Worm (Caenorhabditis elegans): Measurements from ENCODE around the gene F58F12.3.

The F58F12.3 gene

DNA sequence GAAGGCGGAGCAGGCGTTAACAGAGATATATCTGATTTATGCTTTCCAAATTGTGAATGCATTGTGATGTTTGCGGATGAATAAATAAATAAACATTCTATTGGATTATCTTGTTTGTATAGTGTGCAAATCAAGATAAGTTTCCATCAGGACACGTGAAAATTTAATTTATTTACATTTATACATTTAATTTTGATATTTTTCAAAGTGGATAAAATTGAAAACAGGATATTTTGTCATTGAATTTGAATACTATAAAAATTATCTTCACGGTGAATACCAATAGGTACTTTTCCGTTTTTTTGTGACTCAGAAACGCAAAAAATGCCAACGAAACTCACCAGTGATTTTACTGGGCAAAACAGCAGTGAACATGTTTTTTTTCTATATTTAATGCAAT, at the start of gene F58F12.3:
TSS of gene F58F12.3 (minus strand) at position 101 of the 400 bp plus-strand sequence.
- TF ChIP-seq lin-26 (GFP tag; IDR thresholded peaks at IDR 0.05) (no peak), lsl-1 (GFP tag; optimal IDR thresholded peaks at IDR 0.05) (no peak), snpc-3.4 (tag; optimal IDR thresholded peaks at IDR 0.05) (no peak), hrde-1 (tag; optimal IDR thresholded peaks at IDR 0.05; ENCODE audit: borderline replicate concordance) (no peak), efl-1 (GFP tag; optimal IDR thresholded peaks at IDR 0.05) (no peak), sea-2 (GFP tag; IDR thresholded peaks at IDR 0.05) (no peak)

DNA sequence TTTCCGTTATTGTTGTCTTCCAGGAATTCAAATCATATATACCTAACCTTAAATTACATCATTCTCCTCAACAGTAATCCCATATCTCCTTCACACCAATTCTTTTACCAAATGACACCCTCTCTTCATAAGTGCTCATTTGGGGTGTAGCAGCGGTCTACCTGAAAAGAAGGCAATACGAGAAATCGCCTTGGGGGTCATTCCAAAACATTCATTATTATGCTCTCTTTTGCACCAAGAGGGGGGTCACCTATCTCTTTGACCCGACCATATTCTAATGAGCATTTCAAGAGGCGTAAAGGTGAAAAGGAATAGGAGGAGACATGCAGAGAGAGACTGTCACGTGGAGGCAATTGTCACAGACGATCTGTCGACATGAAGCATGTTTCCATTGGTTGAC, 45.8 kb upstream of the F58F12.3 start:
- TF ChIP-seq B0261.1 (tag; optimal IDR thresholded peaks at IDR 0.05) (no peak), ccch-3 (GFP tag; optimal IDR thresholded peaks at IDR 0.05) (no peak)

DNA sequence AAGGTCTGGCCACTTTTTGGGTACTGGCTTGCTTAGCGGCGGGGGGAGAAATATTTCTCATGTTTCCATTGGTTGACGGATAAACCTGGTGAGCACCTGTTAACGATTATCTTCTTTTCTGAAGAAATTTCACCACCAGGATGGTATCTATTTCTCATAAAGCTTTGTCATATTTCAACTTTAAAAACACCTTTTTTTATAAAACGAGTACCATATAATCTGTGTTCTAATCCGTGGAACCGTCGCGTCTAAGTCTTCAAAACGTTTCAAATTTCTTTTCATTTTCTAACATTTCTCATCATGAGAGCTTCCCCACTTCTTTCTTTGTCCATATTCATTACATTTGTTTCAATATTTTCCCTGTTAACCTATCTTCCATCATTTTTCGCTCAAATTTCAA, 34.9 kb upstream of the F58F12.3 start, which contains the start of gene col-75:
TSS of gene col-75 (plus strand) at position 301 of the 400 bp plus-strand sequence.
- TF ChIP-seq ceh-27 (GFP tag; optimal IDR thresholded peaks at IDR 0.05) (no peak), madf-8 (GFP tag; conservative IDR thresholded peaks at IDR 0.05) (no peak), ets-4 (GFP tag; optimal IDR thresholded peaks at IDR 0.05) (no peak), T26A5.8 (tag; optimal IDR thresholded peaks at IDR 0.05) (no peak), ZK185.1 (tag; optimal IDR thresholded peaks at IDR 0.05; ENCODE audit: poor library complexity, severe bottlenecking) (no peak), nfyb-1 (GFP tag; IDR thresholded peaks at IDR 0.05) (no peak), sea-2 (GFP tag; IDR thresholded peaks at IDR 0.05) (no peak), T07F8.4 (tag; optimal IDR thresholded peaks at IDR 0.05) (no peak), ztf-26 (tag; optimal IDR thresholded peaks at IDR 0.05) (no peak), F49E8.2 (tag; optimal IDR thresholded peaks at IDR 0.05; ENCODE audit: insufficient read depth) (no peak), hsf-1 (GFP tag; IDR thresholded peaks at IDR 0.05) (no peak), K12H6.12 (tag; optimal IDR thresholded peaks at IDR 0.05) (no peak), lsy-27 (tag; optimal IDR thresholded peaks at IDR 0.05; ENCODE audit: borderline replicate concordance, insufficient read depth) (no peak), ceh-79 (tag; optimal IDR thresholded peaks at IDR 0.05) (no peak), lir-1 (GFP tag; conservative IDR thresholded peaks at IDR 0.05) (no peak), rec-8 (tag; optimal IDR thresholded peaks at IDR 0.05) (no peak)

DNA sequence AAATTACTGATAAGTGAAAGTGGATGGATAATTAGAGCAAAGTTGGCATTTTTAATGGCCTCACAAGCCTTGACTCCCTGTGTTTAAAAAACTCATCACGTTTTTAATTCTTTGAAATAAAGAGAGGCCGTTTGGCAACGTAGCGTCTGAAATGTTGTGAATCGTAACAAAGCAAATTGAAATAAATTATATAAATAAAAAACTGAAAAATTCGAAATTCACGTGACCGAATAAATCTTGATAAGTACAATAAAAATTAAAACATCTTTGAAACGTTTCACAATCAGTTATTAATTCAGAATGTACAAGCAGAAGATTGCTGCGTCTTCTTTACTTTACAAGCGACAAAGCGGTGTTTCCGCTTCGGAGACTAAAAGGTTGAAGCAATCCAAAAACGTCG, 31.7 kb upstream of the F58F12.3 start, which contains the start of gene K03H9.3:
TSS of gene K03H9.3 (plus strand) at position 301 of the 400 bp plus-strand sequence.
- TF ChIP-seq attf-6 (GFP tag; IDR thresholded peaks at IDR 0.05) (no peak), rcor-1 (GFP tag; IDR thresholded peaks at IDR 0.05) (no peak), ZK185.1 (tag; optimal IDR thresholded peaks at IDR 0.05; ENCODE audit: poor library complexity, severe bottlenecking) (no peak), F49E8.2 (tag; optimal IDR thresholded peaks at IDR 0.05; ENCODE audit: insufficient read depth) (no peak), F52B5.7 (tag; optimal IDR thresholded peaks at IDR 0.05) (no peak), lsl-1 (GFP tag; optimal IDR thresholded peaks at IDR 0.05) (no peak), unc-62 (GFP tag; optimal IDR thresholded peaks at IDR 0.05) (no peak), mxl-1 (tag; optimal IDR thresholded peaks at IDR 0.05) (no peak)

DNA sequence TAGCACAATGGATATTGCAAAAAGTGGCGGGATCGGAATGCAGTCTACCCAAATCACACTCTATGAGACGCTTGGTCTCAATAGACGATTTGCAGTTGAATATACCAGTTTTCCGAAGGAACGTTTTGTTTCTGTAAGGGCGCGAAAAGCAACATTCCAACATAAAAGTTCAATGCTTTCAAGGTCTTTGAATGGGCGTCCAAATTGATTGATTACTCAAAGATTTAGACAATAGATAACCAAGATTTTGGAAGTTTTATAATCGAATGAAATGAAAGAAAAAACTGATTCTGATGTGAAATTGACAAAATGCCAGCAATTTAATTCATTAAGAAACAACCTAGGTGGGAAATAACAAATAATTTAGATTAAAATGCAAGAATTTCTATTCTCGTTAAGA, 28.1 kb upstream of the F58F12.3 start:
- no peak for TF ChIP-seq attf-6 (GFP tag; IDR thresholded peaks at IDR 0.05)

DNA sequence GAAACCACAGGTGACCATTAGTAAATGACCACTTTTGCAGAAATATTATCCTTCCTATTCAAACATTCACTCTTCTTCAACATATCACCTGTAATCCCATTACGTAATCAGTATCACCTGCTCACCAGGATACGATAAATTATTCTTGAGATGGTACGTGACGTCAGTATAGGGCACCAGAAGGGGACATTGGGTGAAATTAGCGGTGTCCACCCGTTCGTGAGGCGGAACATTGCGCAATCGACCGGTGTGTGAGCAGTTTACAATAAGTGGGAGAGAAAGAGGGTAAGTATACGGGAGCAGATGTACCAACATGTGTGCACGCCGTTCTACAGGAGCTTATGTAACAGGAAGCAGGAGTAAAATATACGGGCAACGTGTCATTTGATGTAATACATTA, 26.9 kb upstream of the F58F12.3 start:
- no peak for TF ChIP-seq ztf-6 (GFP tag; IDR thresholded peaks at IDR 0.05)
